Fruit fly (Drosophila melanogaster): ENCODE measurements around the gene kst.

The kst gene

DNA sequence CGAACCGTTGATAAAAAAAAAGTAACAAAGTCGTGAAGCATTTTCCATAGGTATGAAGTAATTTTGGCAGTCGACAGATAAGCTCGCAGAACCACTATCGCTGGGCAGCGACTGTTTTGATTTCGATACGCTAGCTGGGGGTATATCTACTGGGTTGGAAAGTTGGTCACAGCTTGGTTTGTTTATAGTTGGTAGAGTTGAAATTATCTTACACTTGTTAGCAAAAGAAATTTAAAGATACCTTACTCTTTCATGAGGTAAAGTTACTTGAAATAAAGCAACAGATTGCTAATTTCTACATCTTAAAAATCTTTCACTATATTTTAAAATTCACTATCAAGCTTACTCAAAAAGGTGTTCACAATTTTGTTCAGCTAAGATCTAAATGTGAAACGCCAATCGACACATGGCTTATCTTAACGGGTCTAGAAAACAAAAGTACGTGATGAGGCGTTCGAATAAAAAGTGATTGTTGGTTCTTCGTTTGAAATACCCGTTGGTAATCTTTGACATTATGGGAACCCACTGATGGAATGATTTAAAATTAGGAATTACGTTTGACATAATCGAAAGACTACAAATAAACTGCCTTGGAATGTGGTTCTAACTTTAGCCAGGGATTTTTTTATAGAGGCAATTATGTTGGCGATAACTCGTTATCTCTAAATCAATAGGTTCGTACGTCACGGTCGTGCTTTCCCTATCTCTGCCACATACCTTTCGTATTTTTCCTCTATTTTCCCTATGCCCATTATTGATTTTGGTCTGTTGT lies 14.1 kb downstream of the kst start (continued):
- TF ChIP-seq CG17385 (GFP tag; optimal IDR thresholded peaks at IDR 0.05) = peak; percentile 22
- peak; percentile 14 for TF ChIP-seq Hand (GFP tag; optimal IDR thresholded peaks at IDR 0.05)
- no peak for TF ChIP-seq pita (GFP tag; optimal IDR thresholded peaks at IDR 0.05)
- no peak for TF ChIP-seq PHDP (tag; optimal IDR thresholded peaks at IDR 0.05)
- no peak for TF ChIP-seq CG14667 (GFP tag; IDR thresholded peaks at IDR 0.05)
- TF ChIP-seq hth (optimal IDR thresholded peaks at IDR 0.05) = no peak
- no peak for TF ChIP-seq Asciz (GFP tag; optimal IDR thresholded peaks at IDR 0.05)
- TF ChIP-seq sd (tag; optimal IDR thresholded peaks at IDR 0.05) = peak; percentile 95
- TF ChIP-seq CG32532 (GFP tag; IDR thresholded peaks at IDR 0.05) = no peak; the same call in 1 of the 2 replicates
- no peak for TF ChIP-seq CG18476 (GFP tag; optimal IDR thresholded peaks at IDR 0.05)
- no peak for TF ChIP-seq C15 (GFP tag; IDR thresholded peaks at IDR 0.05)
- TF ChIP-seq usp (GFP tag; optimal IDR thresholded peaks at IDR 0.05) = no peak
- peak; percentile 14 for TF ChIP-seq CG12391 (tag; optimal IDR thresholded peaks at IDR 0.05)
- no peak for TF ChIP-seq otp (GFP tag; IDR thresholded peaks at IDR 0.05)
- no peak for TF ChIP-seq inv (GFP tag; IDR thresholded peaks at IDR 0.05; ENCODE audit: partially characterized antibody)
- TF ChIP-seq Bgb (GFP tag; IDR thresholded peaks at IDR 0.05; ENCODE audit: partially characterized antibody) = no peak
- TF ChIP-seq wdn (GFP tag; IDR thresholded peaks at IDR 0.05) = 0 out of 2 replicates have a peak, but pooled peaks have one; percentile 9
- peak; percentile 50; the same call in 1 of the 2 replicates for TF ChIP-seq sens-2 (GFP tag; IDR thresholded peaks at IDR 0.05)
- no peak for TF ChIP-seq NFAT (GFP tag; IDR thresholded peaks at IDR 0.05)
- TF ChIP-seq unc-4 (GFP tag; IDR thresholded peaks at IDR 0.05; ENCODE audit: partially characterized antibody) = no peak
- TF ChIP-seq Dref (GFP tag; IDR thresholded peaks at IDR 0.05) = no peak
- TF ChIP-seq pho (GFP tag; optimal IDR thresholded peaks at IDR 0.05) = no peak
- peak; percentile 40 for TF ChIP-seq Meics (GFP tag; optimal IDR thresholded peaks at IDR 0.05)
- TF ChIP-seq NfI (GFP tag; optimal IDR thresholded peaks at IDR 0.05) = peak; percentile 6
- TF ChIP-seq slbo (GFP tag; IDR thresholded peaks at IDR 0.05) = 0 out of 2 replicates have a peak, but pooled peaks have one; percentile 26
- peak; percentile 1 for TF ChIP-seq CG1233 (GFP tag; optimal IDR thresholded peaks at IDR 0.05)
- peak; percentile 31 for TF ChIP-seq CG17359 (tag; optimal IDR thresholded peaks at IDR 0.05)
- TF ChIP-seq Hr39 (optimal IDR thresholded peaks at IDR 0.05) = no peak
- TF ChIP-seq CG10979 (tag; optimal IDR thresholded peaks at IDR 0.05) = no peak
- TF ChIP-seq sc (optimal IDR thresholded peaks at IDR 0.05) = no peak
- TF ChIP-seq sc (GFP tag; optimal IDR thresholded peaks at IDR 0.05) = no peak
- no peak for TF ChIP-seq Taf1 (GFP tag; IDR thresholded peaks at IDR 0.05)
- no peak for TF ChIP-seq CG15011 (GFP tag; optimal IDR thresholded peaks at IDR 0.05)
- TF ChIP-seq grn (GFP tag; optimal IDR thresholded peaks at IDR 0.05) = peak; percentile 72
- TF ChIP-seq Antp (GFP tag; optimal IDR thresholded peaks at IDR 0.05) = no peak
- no peak for TF ChIP-seq schlank (tag; optimal IDR thresholded peaks at IDR 0.05)
- no peak for TF ChIP-seq CG6272 (GFP tag; IDR thresholded peaks at IDR 0.05)
- TF ChIP-seq CG11398 (GFP tag; optimal IDR thresholded peaks at IDR 0.05) = no peak
- no peak for TF ChIP-seq CG5180 (GFP tag; optimal IDR thresholded peaks at IDR 0.05)
- no peak for TF ChIP-seq Ada2b (GFP tag; IDR thresholded peaks at IDR 0.05)
- TF ChIP-seq ssp (GFP tag; IDR thresholded peaks at IDR 0.05) = no peak
- 0 out of 2 replicates have a peak, but pooled peaks have one; percentile 7 for TF ChIP-seq CG9932 (GFP tag; IDR thresholded peaks at IDR 0.05)
- TF ChIP-seq CG30020 (tag; optimal IDR thresholded peaks at IDR 0.05) = no peak
- no peak for TF ChIP-seq CG2712 (tag; optimal IDR thresholded peaks at IDR 0.05)
- TF ChIP-seq cas (GFP tag; IDR thresholded peaks at IDR 0.05) = no peak
- no peak for TF ChIP-seq CG6791 (GFP tag; IDR thresholded peaks at IDR 0.05; ENCODE audit: partially characterized antibody)
- no peak for TF ChIP-seq da (GFP tag; optimal IDR thresholded peaks at IDR 0.05)
- TF ChIP-seq jing (GFP tag; optimal IDR thresholded peaks at IDR 0.05) = no peak
- TF ChIP-seq ken (GFP tag; IDR thresholded peaks at IDR 0.05) = 0 out of 3 replicates have a peak, but pooled peaks have one; percentile 38
- peak; percentile 26 for TF ChIP-seq CG10209 (GFP tag; optimal IDR thresholded peaks at IDR 0.05)
